Fruit fly (Drosophila melanogaster) whole organism, embryonic: ENCODE measurements around the gene CG3408.

Source experiments
- ATbp ChIP-seq: fragments of 200-800 bp; sonication (Bioruptor generic); optimal IDR thresholded peaks from 2 replicates; lab custom pipeline; 2017; ENCODE audit warnings: missing biosample characterization, mild to moderate bottlenecking, missing genetic modification characterization, missing genetic modification reagents
- Bgb ChIP-seq: fragments of 200-800 bp; sonication (Bioruptor generic); IDR thresholded peaks from 2 replicates; pipeline ENCODE4 v1.3.6; 2022; ENCODE audit warnings: missing biosample characterization, missing genetic modification characterization; ENCODE audit not compliant: partially characterized antibody
- CG10267 ChIP-seq: fragments of 200-800 bp; sonication (Bioruptor generic); optimal IDR thresholded peaks from 2 replicates; lab custom pipeline; 2018; ENCODE audit warnings: missing biosample characterization, mild to moderate bottlenecking, missing genetic modification characterization, moderate library complexity
- CG11695 ChIP-seq: fragments of 200-800 bp; sonication (Bioruptor generic); IDR thresholded peaks from 3 replicates; pipeline ENCODE4 v1.3.6; 2022; ENCODE audit warnings: missing biosample characterization, missing genetic modification characterization
- CG12104 ChIP-seq: fragments of 200-800 bp; sonication (Bioruptor generic); optimal IDR thresholded peaks from 3 replicates; lab custom pipeline; 2016; ENCODE audit warnings: missing biosample characterization, missing genetic modification characterization
- CG12219 ChIP-seq: fragments of 200-800 bp; sonication (Bioruptor generic); optimal IDR thresholded peaks from 3 replicates; lab custom pipeline; 2018; ENCODE audit warnings: missing biosample characterization, mild to moderate bottlenecking, missing genetic modification characterization
- CG12391 ChIP-seq: fragments of 200-800 bp; sonication (Bioruptor generic); optimal IDR thresholded peaks from 3 replicates; lab custom pipeline; 2018; ENCODE audit warnings: missing biosample characterization, mild to moderate bottlenecking, missing genetic modification characterization, moderate library complexity
- CG12659 ChIP-seq: fragments of 200-800 bp; sonication (Bioruptor generic); optimal IDR thresholded peaks from 3 replicates; lab custom pipeline; 2017; ENCODE audit warnings: mild to moderate bottlenecking, missing biosample characterization, missing genetic modification reagents, missing genetic modification characterization
- CG13296 ChIP-seq: fragments of 200-800 bp; sonication (Bioruptor generic); optimal IDR thresholded peaks from 3 replicates; lab custom pipeline; 2018; ENCODE audit warnings: missing biosample characterization, mild to moderate bottlenecking, missing genetic modification characterization
- CG15269 ChIP-seq: fragments of 200-800 bp; sonication (Bioruptor generic); optimal IDR thresholded peaks from 2 replicates; lab custom pipeline; 2018; ENCODE audit warnings: missing biosample characterization, mild to moderate bottlenecking, missing genetic modification characterization, moderate library complexity
- CG1603 ChIP-seq: fragments of 200-800 bp; sonication (Bioruptor generic); optimal IDR thresholded peaks from 2 replicates; lab custom pipeline; 2019; ENCODE audit warnings: missing biosample characterization, mild to moderate bottlenecking, missing genetic modification characterization, moderate library complexity
- CG18262 ChIP-seq: fragments of 200-800 bp; optimal IDR thresholded peaks from 3 replicates; lab custom pipeline; 2019; ENCODE audit warnings: missing biosample characterization, mild to moderate bottlenecking, missing genetic modification characterization, moderate library complexity
- CG2199 ChIP-seq: fragments of 200-800 bp; sonication (Bioruptor generic); IDR thresholded peaks from 3 replicates; pipeline ENCODE4 v1.3.6; 2022; ENCODE audit warnings: missing biosample characterization, missing genetic modification characterization
- CG2202 ChIP-seq: fragments of 200-800 bp; sonication (Bioruptor generic); optimal IDR thresholded peaks from 2 replicates; lab custom pipeline; 2018; ENCODE audit warnings: missing biosample characterization, mild to moderate bottlenecking, missing genetic modification characterization
- CG3281 ChIP-seq: fragments of 200-800 bp; sonication (Bioruptor generic); optimal IDR thresholded peaks from 3 replicates; lab custom pipeline; 2017; ENCODE audit warnings: missing biosample characterization, mild to moderate bottlenecking, missing genetic modification characterization
- CG3407 ChIP-seq: fragments of 200-800 bp; sonication (Bioruptor generic); optimal IDR thresholded peaks from 2 replicates; lab custom pipeline; 2018; ENCODE audit warnings: missing biosample characterization, mild to moderate bottlenecking, missing genetic modification characterization
- CG6765 ChIP-seq: fragments of 200-800 bp; sonication (Bioruptor generic); optimal IDR thresholded peaks from 3 replicates; lab custom pipeline; 2017; ENCODE audit warnings: missing biosample characterization, mild to moderate bottlenecking, missing genetic modification characterization
- CG8089 ChIP-seq: fragments of 200-800 bp; sonication (Bioruptor generic); optimal IDR thresholded peaks from 3 replicates; lab custom pipeline; 2016; ENCODE audit warnings: missing biosample characterization, missing genetic modification characterization
- CG9727 ChIP-seq: fragments of 200-800 bp; sonication (Bioruptor generic); optimal IDR thresholded peaks from 3 replicates; lab custom pipeline; 2017; ENCODE audit warnings: missing biosample characterization, mild to moderate bottlenecking, missing genetic modification characterization
- Ets65A ChIP-seq: fragments of 200-800 bp; sonication (Bioruptor generic); peaks from one replicate; lab custom pipeline; 2016; ENCODE audit warnings: missing biosample characterization, missing genetic modification characterization
- HLH3B ChIP-seq: fragments of 200-800 bp; sonication (Bioruptor generic); IDR thresholded peaks from 2 replicates; pipeline ENCODE4 v1.3.6; 2022; ENCODE audit warnings: missing biosample characterization, missing genetic modification characterization
- Hand ChIP-seq: fragments of 200-800 bp; sonication (Bioruptor generic); optimal IDR thresholded peaks from 2 replicates; lab custom pipeline; 2017; ENCODE audit warnings: mild to moderate bottlenecking, missing biosample characterization, missing genetic modification reagents, missing genetic modification characterization
- HmgZ ChIP-seq: fragments of 200-800 bp; sonication (Bioruptor generic); optimal IDR thresholded peaks from 2 replicates; lab custom pipeline; 2018; ENCODE audit warnings: missing biosample characterization, mild to moderate bottlenecking, missing genetic modification characterization
- Jarid2 ChIP-seq: fragments of 200-800 bp; sonication (Bioruptor generic); optimal IDR thresholded peaks from 3 replicates; lab custom pipeline; 2017; ENCODE audit warnings: mild to moderate bottlenecking, missing biosample characterization, missing genetic modification reagents, missing genetic modification characterization
- Med ChIP-seq: fragments of 200-800 bp; sonication (Bioruptor generic); peaks from one replicate; lab custom pipeline; 2016; ENCODE audit warnings: missing biosample characterization, missing genetic modification characterization, mild to moderate bottlenecking, inconsistent platforms, moderate library complexity
- Mes4 ChIP-seq: fragments of 200-800 bp; sonication (Bioruptor generic); optimal IDR thresholded peaks from 2 replicates; lab custom pipeline; 2016; ENCODE audit warnings: missing biosample characterization, missing genetic modification characterization
- Myb ChIP-seq: fragments of 200-800 bp; sonication (Bioruptor generic); optimal IDR thresholded peaks from 2 replicates; lab custom pipeline; 2016; ENCODE audit warnings: missing biosample characterization, missing genetic modification characterization
- Nf-YC ChIP-seq: fragments of 200-800 bp; optimal IDR thresholded peaks from 3 replicates; lab custom pipeline; 2019; ENCODE audit warnings: missing biosample characterization, mild to moderate bottlenecking, missing genetic modification characterization, moderate library complexity
- Optix ChIP-seq: fragments of 200-800 bp; sonication (Bioruptor generic); IDR thresholded peaks from 3 replicates; pipeline ENCODE4 v1.3.6; 2022; ENCODE audit warnings: missing biosample characterization, missing genetic modification characterization
- PHDP ChIP-seq: fragments of 200-800 bp; sonication (Bioruptor generic); optimal IDR thresholded peaks from 3 replicates; lab custom pipeline; 2018; ENCODE audit warnings: missing biosample characterization, mild to moderate bottlenecking, missing genetic modification characterization, moderate library complexity
- Rfx ChIP-seq: fragments of 200-800 bp; sonication (Bioruptor generic); IDR thresholded peaks from 2 replicates; pipeline ENCODE4 v1.3.6; 2022; ENCODE audit warnings: missing biosample characterization, missing genetic modification characterization
- Sox102F ChIP-seq: fragments of 200-800 bp; sonication (Bioruptor generic); optimal IDR thresholded peaks from 2 replicates; lab custom pipeline; 2018; ENCODE audit warnings: missing biosample characterization, mild to moderate bottlenecking, missing genetic modification characterization, moderate library complexity
- Stat92E ChIP-seq, 3 experiments: fragments of >200 bp in 2 of 3; fragments of 200-800 bp in 1 of 3; sonication (Bioruptor generic) in 1 of 3; optimal IDR thresholded peaks; 2 replicates each; lab custom pipeline; 2017 to 2019; ENCODE audit warnings: missing biosample characterization in 3 of 3, missing genetic modification characterization in 3 of 3, mild to moderate bottlenecking in 1 of 3, moderate library complexity in 1 of 3
- cwo ChIP-seq: fragments of 200-800 bp; sonication (Bioruptor generic); optimal IDR thresholded peaks from 3 replicates; lab custom pipeline; 2017; ENCODE audit warnings: missing biosample characterization, missing genetic modification characterization, mild to moderate bottlenecking, moderate library complexity, missing genetic modification reagents
- gfzf ChIP-seq: fragments of 200-800 bp; sonication (Bioruptor generic); optimal IDR thresholded peaks from 2 replicates; lab custom pipeline; 2016; ENCODE audit warnings: missing biosample characterization, mild to moderate bottlenecking, missing genetic modification characterization, moderate library complexity
- grau ChIP-seq: fragments of 200-800 bp; optimal IDR thresholded peaks from 3 replicates; lab custom pipeline; 2019; ENCODE audit warnings: missing biosample characterization, mild to moderate bottlenecking, missing genetic modification characterization, moderate library complexity
- ham ChIP-seq: fragments of 200-800 bp; sonication (Bioruptor generic); IDR thresholded peaks from 2 replicates; pipeline ENCODE4 v1.3.6; 2022; ENCODE audit warnings: missing biosample characterization, missing genetic modification characterization
- her ChIP-seq: fragments of 200-800 bp; sonication (Bioruptor generic); optimal IDR thresholded peaks from 2 replicates; lab custom pipeline; 2016; ENCODE audit warnings: missing biosample characterization, missing genetic modification characterization
- oc ChIP-seq: fragments of 200-800 bp; sonication (Bioruptor generic); optimal IDR thresholded peaks from 2 replicates; lab custom pipeline; 2018; ENCODE audit warnings: missing biosample characterization, mild to moderate bottlenecking, missing genetic modification characterization, moderate library complexity
- odd ChIP-seq: fragments of 200-800 bp; sonication (Bioruptor generic); optimal IDR thresholded peaks from 2 replicates; lab custom pipeline; 2017; ENCODE audit warnings: missing biosample characterization, mild to moderate bottlenecking, missing genetic modification characterization
- pita ChIP-seq: fragments of 200-800 bp; sonication (Bioruptor generic); optimal IDR thresholded peaks from 2 replicates; lab custom pipeline; 2017; ENCODE audit warnings: missing biosample characterization, mild to moderate bottlenecking, missing genetic modification characterization
- ranshi ChIP-seq: fragments of 200-800 bp; sonication (Bioruptor generic); IDR thresholded peaks from 2 replicates; pipeline ENCODE4 v1.3.6; 2022; ENCODE audit warnings: missing biosample characterization, missing genetic modification characterization
- sens ChIP-seq: fragments of 200-800 bp; sonication (Bioruptor generic); peaks from one replicate; lab custom pipeline; 2016; ENCODE audit warnings: missing biosample characterization, missing genetic modification characterization
- so ChIP-seq: fragments of 200-800 bp; sonication (Bioruptor generic); IDR thresholded peaks from 3 replicates; pipeline ENCODE4 v1.3.6; 2022; ENCODE audit warnings: missing biosample characterization, missing genetic modification characterization
- sob ChIP-seq: fragments of 200-800 bp; sonication (Bioruptor generic); IDR thresholded peaks from 2 replicates; pipeline ENCODE4 v1.3.6; 2022; ENCODE audit warnings: missing biosample characterization, missing genetic modification characterization
- sqz ChIP-seq: fragments of 200-800 bp; sonication (Bioruptor generic); optimal IDR thresholded peaks from 3 replicates; lab custom pipeline; 2018; ENCODE audit warnings: missing biosample characterization, mild to moderate bottlenecking, missing genetic modification characterization
- trem ChIP-seq: fragments of 200-800 bp; optimal IDR thresholded peaks from 3 replicates; lab custom pipeline; 2019; ENCODE audit warnings: missing biosample characterization, mild to moderate bottlenecking, missing genetic modification characterization, moderate library complexity

CG3408 gene

DNA sequence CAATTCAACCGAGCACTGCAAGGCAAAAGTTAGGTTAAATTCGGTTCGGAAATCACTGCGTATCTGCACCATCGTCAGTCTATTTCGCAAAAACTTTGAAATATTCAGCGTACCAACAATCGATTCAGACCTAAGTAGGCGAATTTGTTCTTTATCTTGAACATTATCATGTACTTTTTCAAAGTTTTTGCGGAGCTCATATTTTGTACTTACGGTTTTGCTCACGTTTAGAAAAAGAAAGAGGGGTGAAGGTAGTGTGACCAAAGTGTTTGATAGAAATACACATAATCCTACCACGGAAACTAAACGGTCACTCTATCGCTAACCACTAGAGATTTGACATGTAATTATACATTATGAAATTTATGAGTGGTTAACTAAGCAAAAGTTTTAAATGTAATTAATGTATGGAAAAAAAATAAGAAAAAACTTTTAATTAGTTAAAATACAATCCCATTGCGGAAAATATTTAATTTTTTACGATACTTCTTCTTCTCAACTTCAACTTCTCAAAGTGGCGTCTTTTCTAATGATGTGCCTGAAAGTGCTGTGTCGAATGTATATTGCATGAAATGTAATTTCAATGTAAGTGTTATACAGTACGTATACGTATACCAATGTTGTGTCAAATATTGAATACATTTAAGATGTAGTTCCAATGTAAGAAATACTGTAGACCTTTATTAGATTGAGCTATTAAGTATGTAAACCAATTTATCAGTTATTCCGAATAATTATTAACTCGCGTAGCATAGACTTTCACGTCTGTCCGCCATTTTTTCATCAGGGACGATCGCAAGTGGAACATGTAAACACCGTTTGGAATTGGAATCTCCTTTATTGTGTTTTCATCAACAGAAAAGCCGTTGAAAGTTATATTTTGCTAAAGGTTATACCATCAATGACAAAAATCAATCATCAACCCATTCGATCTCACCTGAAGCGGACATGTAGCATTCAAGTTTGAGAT is 2.2 kb upstream of the CG3408 start, which contains the start of gene RpS9 (continued):
- TF ChIP-seq CG10267 (tag; lab: Kevin White, UChicago) (peak; percentile 46), Optix (GFP tag; lab: Robert Waterston, UW) (no peak), cwo (peak; percentile 21), CG2199 (GFP tag; lab: Robert Waterston, UW) (peak; percentile 61), CG9727 (GFP tag; lab: Kevin White, UChicago) (peak; percentile 39), Sox102F (GFP tag; lab: Kevin White, UChicago) (no peak), ATbp (GFP tag; lab: Kevin White, UChicago) (peak; percentile 10), gfzf (GFP tag; lab: Kevin White, UChicago) (peak; percentile 90), grau (peak; percentile 37), CG8089 (GFP tag; lab: Kevin White, UChicago) (no peak), CG3407 (GFP tag; lab: Kevin White, UChicago) (no peak), CG3281 (GFP tag; lab: Kevin White, UChicago) (peak; percentile 68), PHDP (peak; percentile 56), Bgb (GFP tag; lab: Robert Waterston, UW) (peak; percentile 60), ham (GFP tag; lab: Robert Waterston, UW) (no peak), CG1603 (tag; lab: Kevin White, UChicago) (peak; percentile 22), sob (peak; percentile 42; the same call in 1 of the 2 replicates), Jarid2 (GFP tag; lab: Kevin White, UChicago) (peak; percentile 69), CG12659 (peak; percentile 63), CG13296 (GFP tag; lab: Kevin White, UChicago) (peak; percentile 75), Nf-YC (tag; lab: Kevin White, UChicago) (peak; percentile 24), HmgZ (tag; lab: Kevin White, UChicago) (peak; percentile 19), Mes4 (GFP tag; lab: Kevin White, UChicago) (peak; percentile 68), Rfx (GFP tag; lab: Robert Waterston, UW) (peak; percentile 31; the same call in 1 of the 2 replicates), odd (GFP tag; lab: Kevin White, UChicago) (peak; percentile 48), Ets65A (GFP tag; lab: Kevin White, UChicago) (peak; percentile 91), HLH3B (GFP tag; lab: Robert Waterston, UW) (no peak), CG18262 (peak; percentile 45), trem (tag; lab: Kevin White, UChicago) (peak; percentile 48), CG15269 (tag; lab: Kevin White, UChicago) (peak; percentile 41), CG12219 (peak; percentile 43), Myb (peak; percentile 18), Stat92E (GFP tag; optimal IDR thresholded peaks at IDR 0.05; lab: Kevin White, UChicago) (peak in 1 of 3 experiments; percentile 37), CG2202 (tag; lab: Kevin White, UChicago) (peak; percentile 7), ranshi (no peak; the same call in 1 of the 2 replicates), sqz (GFP tag; lab: Kevin White, UChicago) (peak; percentile 40), sens (GFP tag; lab: Kevin White, UChicago) (peak; percentile 87), oc (tag; lab: Kevin White, UChicago) (peak; percentile 7), so (GFP tag; lab: Robert Waterston, UW) (0 out of 3 replicates have a peak, but pooled peaks have one; percentile 44), pita (GFP tag; lab: Kevin White, UChicago) (peak; percentile 53), Hand (GFP tag; lab: Kevin White, UChicago) (peak; percentile 0), her (GFP tag; lab: Kevin White, UChicago) (no peak), CG12104 (GFP tag; lab: Kevin White, UChicago) (no peak), Med (peak; percentile 73), CG12391 (peak; percentile 45), CG11695 (GFP tag; lab: Robert Waterston, UW) (0 out of 3 replicates have a peak, but pooled peaks have one; percentile 11), CG6765 (peak; percentile 61)
